Fruit fly (Drosophila melanogaster): ENCODE measurements around the gene CG12016.

DNA sequence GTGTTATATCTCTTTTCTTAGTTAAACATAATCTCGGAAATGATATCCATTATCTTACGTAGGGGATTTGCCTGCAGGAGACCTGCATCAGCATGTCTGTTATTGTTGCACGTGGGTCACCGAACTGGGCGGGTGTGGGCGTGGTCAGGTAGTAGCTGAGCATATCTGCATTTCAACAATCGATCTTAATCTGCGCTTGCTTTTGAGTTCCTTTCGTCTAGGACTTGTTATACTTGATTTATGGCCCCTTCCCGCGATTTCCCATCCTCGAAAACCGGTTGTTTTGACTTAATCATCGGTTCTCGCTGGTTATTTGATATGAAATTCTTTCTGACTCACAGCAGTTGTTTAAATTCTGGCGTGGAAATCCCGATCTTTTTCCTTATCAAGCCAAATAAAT, 14.6 kb upstream of the CG12016 start:
- TF ChIP-seq CG9948 (tag; optimal IDR thresholded peaks at IDR 0.05) = no peak
- TF ChIP-seq gl (tag; optimal IDR thresholded peaks at IDR 0.05) = no peak
- no peak for TF ChIP-seq D1 (tag; optimal IDR thresholded peaks at IDR 0.05)
- TF ChIP-seq CG15710 (tag; optimal IDR thresholded peaks at IDR 0.05) = no peak
- no peak for TF ChIP-seq CG12605 (GFP tag; IDR thresholded peaks at IDR 0.05)
- TF ChIP-seq Ets98B (GFP tag; IDR thresholded peaks at IDR 0.05) = no peak
- no peak for TF ChIP-seq rn (GFP tag; IDR thresholded peaks at IDR 0.05)
